Worm (Caenorhabditis elegans): ENCODE measurements around the gene C17H12.6.

DNA sequence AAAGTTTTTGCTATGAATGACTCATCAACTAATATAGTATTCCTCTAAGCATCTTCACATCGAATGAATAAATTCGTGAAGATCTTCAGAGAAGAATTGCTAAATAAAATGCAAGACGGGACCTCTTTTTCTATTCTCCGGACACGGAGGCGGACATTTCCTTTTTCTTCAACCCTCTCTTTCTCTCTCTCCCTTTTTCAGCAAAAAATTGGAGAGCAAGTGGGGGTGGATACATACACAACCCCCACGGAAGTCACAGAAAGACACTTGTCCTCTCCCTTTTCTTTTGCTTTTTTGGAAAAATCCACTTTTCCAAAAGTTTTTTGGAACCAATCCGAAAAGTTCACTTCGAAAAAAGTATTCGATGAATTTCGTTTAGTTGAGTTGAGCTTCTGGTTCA is 12.4 kb upstream of the C17H12.6 start:
- no peak for TF ChIP-seq ztf-23 (GFP tag; IDR thresholded peaks at IDR 0.05)
- TF ChIP-seq flt-1 (GFP tag; IDR thresholded peaks at IDR 0.05), result no peak
- TF ChIP-seq klf-2 (GFP tag; conservative IDR thresholded peaks at IDR 0.05), result no peak
